Fruit fly (Drosophila melanogaster): ENCODE results near the gene Ir76a.

The Ir76a gene

DNA sequence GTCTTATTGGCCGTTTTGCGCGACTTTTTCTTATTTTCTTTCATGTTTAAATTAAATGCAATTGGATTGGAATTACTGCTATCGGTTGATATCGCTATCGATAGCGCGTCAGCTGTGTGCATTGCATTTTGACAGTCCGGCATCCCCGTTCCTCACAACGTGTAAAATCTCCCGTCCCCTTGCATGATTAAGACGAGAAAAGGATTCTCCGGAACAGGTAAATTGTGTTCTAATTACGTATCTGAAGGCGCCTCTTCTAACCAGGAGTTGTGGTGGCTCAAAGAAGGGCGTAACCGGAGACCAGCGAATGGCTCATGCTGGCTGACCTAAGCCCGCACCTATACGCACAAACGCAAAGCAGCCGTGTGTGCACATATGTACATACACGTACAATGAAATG, 8.0 kb downstream of the Ir76a start, which contains the start of the genes CG14104 and Kap-alpha1 (continued):
- TF ChIP-seq Fer1 (GFP tag; optimal IDR thresholded peaks at IDR 0.05) (peak; percentile 7), br (optimal IDR thresholded peaks at IDR 0.05) (no peak), CG16813 (GFP tag; IDR thresholded peaks at IDR 0.05; ENCODE audit: partially characterized antibody) (peak; percentile 63), CG1603 (tag; optimal IDR thresholded peaks at IDR 0.05) (peak; percentile 34), Elba2 (GFP tag; optimal IDR thresholded peaks at IDR 0.05) (peak; percentile 100), hb (GFP tag; IDR thresholded peaks at IDR 0.05; ENCODE audit: partially characterized antibody) (peak; percentile 49; the same call in 1 of the 3 replicates), HmgD (GFP tag; optimal IDR thresholded peaks at IDR 0.05) (no peak), Dp (GFP tag; optimal IDR thresholded peaks at IDR 0.05) (peak; percentile 31), Scr (GFP tag; IDR thresholded peaks at IDR 0.05; ENCODE audit: partially characterized antibody) (peak; percentile 71), dm (GFP tag; optimal IDR thresholded peaks at IDR 0.05) (peak; percentile 85), B-H1 (GFP tag; IDR thresholded peaks at IDR 0.05) (no peak), CG10366 (GFP tag; IDR thresholded peaks at IDR 0.05) (no peak)

DNA sequence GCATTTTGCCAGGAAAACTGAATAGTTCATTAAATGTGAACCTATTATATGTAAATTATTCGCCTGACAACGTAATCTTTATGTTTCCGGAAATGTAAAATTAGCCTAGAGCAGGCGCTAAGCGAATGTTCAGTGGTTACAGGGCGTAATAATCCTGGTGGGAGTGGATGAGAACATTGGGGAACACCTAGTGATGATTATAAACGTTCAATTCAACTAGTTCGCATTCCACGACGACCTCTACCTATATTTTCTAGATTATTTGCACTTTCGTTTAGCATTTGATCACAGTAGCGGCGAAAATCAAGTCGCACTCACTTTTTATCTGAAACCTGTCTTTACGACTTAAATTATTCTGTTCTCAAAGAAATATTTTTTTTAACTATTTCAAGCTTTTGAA, 8.4 kb downstream of the Ir76a start:
- TF ChIP-seq CG18599 (GFP tag; optimal IDR thresholded peaks at IDR 0.05) (no peak), CG11696 (GFP tag; IDR thresholded peaks at IDR 0.05) (no peak), sens (GFP tag) (peak; percentile 24), CG34422 (GFP tag; IDR thresholded peaks at IDR 0.05) (0 out of 3 replicates have a peak, but pooled peaks have one; percentile 2), esg (GFP tag; conservative IDR thresholded peaks at IDR 0.05) (no peak), fu2 (GFP tag; optimal IDR thresholded peaks at IDR 0.05) (no peak), CG15514 (GFP tag; optimal IDR thresholded peaks at IDR 0.05) (peak; percentile 91), wek (GFP tag; optimal IDR thresholded peaks at IDR 0.05) (no peak)

DNA sequence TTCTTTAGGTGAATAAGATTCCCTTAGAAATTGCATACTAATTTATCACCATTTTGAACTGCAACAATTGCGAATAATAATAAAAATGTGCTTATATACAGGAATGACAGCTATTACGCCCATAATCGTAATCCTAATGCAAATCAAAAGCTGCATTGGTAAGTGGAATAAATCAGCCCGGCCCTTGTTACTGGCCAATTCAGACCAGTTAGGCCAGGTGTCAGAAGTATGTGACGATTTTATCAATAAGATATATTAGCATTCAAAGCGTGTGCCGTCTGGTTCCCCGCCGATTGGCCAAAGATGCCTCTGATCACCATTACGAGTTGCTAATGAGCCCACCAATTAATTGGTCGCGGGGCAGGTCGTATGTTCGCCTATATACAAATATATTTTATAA, 13.4 kb downstream of the Ir76a start:
- peak; percentile 34 for TF ChIP-seq Elba2 (GFP tag; optimal IDR thresholded peaks at IDR 0.05)
- peak; percentile 58 for TF ChIP-seq vvl (GFP tag; IDR thresholded peaks at IDR 0.05)
- 0 out of 4 replicates have a peak, but pooled peaks have one; percentile 58 for TF ChIP-seq chinmo (GFP tag; IDR thresholded peaks at IDR 0.05; ENCODE audit: partially characterized antibody)
- TF ChIP-seq CG18476 (GFP tag; optimal IDR thresholded peaks at IDR 0.05), result no peak

DNA sequence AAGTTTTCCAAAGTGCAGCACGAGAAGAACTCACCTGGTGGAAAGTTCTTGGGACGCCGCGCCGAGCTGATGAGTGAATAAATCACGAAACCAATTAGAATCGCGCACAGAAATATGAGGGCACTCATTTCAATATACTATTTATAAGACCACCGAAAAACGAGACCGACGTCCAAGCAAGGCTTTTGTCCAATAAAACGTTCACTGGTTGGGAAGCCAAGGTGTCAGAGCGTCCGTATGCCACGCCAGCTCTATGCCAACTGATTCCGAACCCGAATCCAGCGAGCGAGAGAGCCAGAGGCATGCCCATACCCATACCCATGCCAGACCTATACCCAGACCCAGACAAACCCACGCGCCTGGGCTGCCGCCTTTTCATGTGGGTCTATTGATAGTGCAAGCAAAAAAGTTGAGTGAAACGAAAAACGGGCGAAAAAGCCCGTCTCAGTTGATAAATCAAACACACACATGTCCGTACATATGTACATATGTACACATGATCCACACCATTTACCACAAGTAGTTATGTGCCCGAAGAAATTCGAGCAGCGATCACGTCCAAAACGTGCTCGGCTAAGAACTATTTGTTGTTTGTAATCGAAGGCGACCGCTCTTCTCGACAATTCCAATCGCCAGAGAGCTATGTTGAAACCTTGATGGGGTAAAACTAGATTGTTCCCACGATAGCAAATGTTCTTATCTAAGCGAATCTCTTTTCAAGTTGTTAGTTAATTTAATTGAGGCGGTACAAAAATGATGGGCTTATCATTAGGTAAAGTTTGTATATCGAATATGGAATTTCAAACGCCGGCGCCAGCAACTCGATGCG, 14.2 kb downstream of the Ir76a start, which contains the start of gene Cyp305a1:
Cyp305a1 (minus strand) TSS at position 265 of the 829 bp plus-strand sequence.
- TF ChIP-seq exex (tag; optimal IDR thresholded peaks at IDR 0.05), result peak; percentile 68
- peak; percentile 51 for TF ChIP-seq B-H2 (GFP tag; optimal IDR thresholded peaks at IDR 0.05)
- no peak for TF ChIP-seq lov (optimal IDR thresholded peaks at IDR 0.05)
- 0 out of 3 replicates have a peak, but pooled peaks have one; percentile 44 for TF ChIP-seq lov (GFP tag; IDR thresholded peaks at IDR 0.05)
- TF ChIP-seq crc (GFP tag; optimal IDR thresholded peaks at IDR 0.05), result no peak
- peak; percentile 47 for TF ChIP-seq CG15514 (GFP tag; optimal IDR thresholded peaks at IDR 0.05)
- no peak for TF ChIP-seq HLH4C (GFP tag; IDR thresholded peaks at IDR 0.05; ENCODE audit: partially characterized antibody)
- no peak for TF ChIP-seq tio (GFP tag; optimal IDR thresholded peaks at IDR 0.05)
- peak; percentile 18; the same call in 1 of the 2 replicates for TF ChIP-seq CG14014 (GFP tag; IDR thresholded peaks at IDR 0.05)
- TF ChIP-seq fd64A (GFP tag; optimal IDR thresholded peaks at IDR 0.05), result no peak
- TF ChIP-seq caup (GFP tag; optimal IDR thresholded peaks at IDR 0.05; ENCODE audit: severe bottlenecking), result peak; percentile 40
- TF ChIP-seq CG11456 (GFP tag; IDR thresholded peaks at IDR 0.05), result 0 out of 3 replicates have a peak, but pooled peaks have one; percentile 48
- TF ChIP-seq CG11695 (GFP tag; IDR thresholded peaks at IDR 0.05), result no peak
- TF ChIP-seq Awh (GFP tag; IDR thresholded peaks at IDR 0.05), result no peak
- TF ChIP-seq CG7963 (GFP tag; IDR thresholded peaks at IDR 0.05; ENCODE audit: partially characterized antibody), result no peak
- TF ChIP-seq chm (GFP tag; IDR thresholded peaks at IDR 0.05), result no peak
- TF ChIP-seq Bgb (GFP tag; IDR thresholded peaks at IDR 0.05; ENCODE audit: partially characterized antibody), result 0 out of 2 replicates have a peak, but pooled peaks have one; percentile 13
- TF ChIP-seq Scr (GFP tag; IDR thresholded peaks at IDR 0.05; ENCODE audit: partially characterized antibody), result no peak
- TF ChIP-seq hb (GFP tag; IDR thresholded peaks at IDR 0.05; ENCODE audit: partially characterized antibody), result 0 out of 3 replicates have a peak, but pooled peaks have one; percentile 13
- no peak for TF ChIP-seq Asciz (GFP tag; optimal IDR thresholded peaks at IDR 0.05)
- TF ChIP-seq CG6813 (GFP tag; optimal IDR thresholded peaks at IDR 0.05), result peak; percentile 37
- TF ChIP-seq CG7987 (GFP tag; optimal IDR thresholded peaks at IDR 0.05), result peak; percentile 57
- TF ChIP-seq Opbp (GFP tag; IDR thresholded peaks at IDR 0.05; ENCODE audit: partially characterized antibody), result no peak
